Worm (Caenorhabditis elegans): ENCODE measurements around the gene Y82E9BR.6.

DNA sequence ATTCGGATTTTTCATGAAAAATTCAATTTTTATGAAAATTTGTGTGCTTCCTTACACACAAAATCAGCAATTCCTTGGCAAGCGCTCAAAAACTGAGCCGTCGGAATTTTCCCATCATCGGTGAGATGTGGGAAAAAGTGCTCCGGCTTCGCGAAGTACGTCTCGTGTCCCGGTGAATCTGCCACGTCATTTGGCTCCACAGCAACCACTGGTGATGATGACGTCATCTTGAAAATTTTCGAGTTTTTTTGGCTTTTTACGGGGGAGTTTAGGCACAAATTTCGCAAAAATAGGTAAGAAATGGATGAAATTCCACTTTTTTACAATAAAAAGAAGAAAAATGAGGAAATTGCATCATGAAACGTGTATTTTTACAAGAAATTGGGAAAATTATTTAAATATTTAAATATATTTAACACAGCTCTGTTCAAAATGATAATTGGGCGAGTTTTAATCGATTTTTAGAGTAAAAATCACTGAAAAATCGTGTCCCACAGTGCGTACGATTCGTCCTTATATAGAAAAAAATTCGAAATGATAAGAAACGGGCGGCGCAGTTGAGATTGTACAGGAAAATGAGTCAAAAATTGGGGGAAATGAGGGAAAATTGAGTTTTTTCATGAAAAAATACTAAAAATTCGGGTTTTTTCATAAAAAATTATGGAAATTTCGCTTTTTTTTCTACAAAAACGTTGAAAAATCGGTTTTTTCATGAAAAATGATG lies 33.0 kb downstream of the Y82E9BR.6 start, which contains the start of gene Y82E9BR.14:
- TF ChIP-seq dao-5 (tag; optimal IDR thresholded peaks at IDR 0.05) (no peak), W03F9.2 (tag; optimal IDR thresholded peaks at IDR 0.05) (no peak)

Measured in whole organism, L4/young adult.